Worm (Caenorhabditis elegans) whole organism, early embryonic: ENCODE data around the gene srw-26.
"Not testable (repeated sequence)": the region's sequence is repeated elsewhere in the genome, so short reads cannot be mapped to it uniquely, and the experiment has no call there.

Experiments
- B0310.2 ChIP-seq: sonication (generic microtip); optimal IDR thresholded peaks from 2 replicates; lab custom pipeline; 2016; ENCODE audit warnings: mild to moderate bottlenecking, missing genetic modification characterization, missing compliant biosample characterization
- aly-1 ChIP-seq: sonication (generic microtip); optimal IDR thresholded peaks from 2 replicates; lab custom pipeline; 2016; ENCODE audit warnings: missing genetic modification characterization, missing compliant biosample characterization
- ama-1 ChIP-seq: fragments of 150-350 bp; optimal IDR thresholded peaks from 2 replicates; lab custom pipeline; 2014
- ceh-36 ChIP-seq: sonication (generic microtip); optimal IDR thresholded peaks from 2 replicates; lab custom pipeline; 2016; ENCODE audit warnings: missing genetic modification characterization, inconsistent platforms, missing compliant biosample characterization
- ets-7 ChIP-seq: sonication (generic microtip); optimal IDR thresholded peaks from 2 replicates; lab custom pipeline; 2016; ENCODE audit warnings: missing genotype, missing genetic modification characterization, missing compliant biosample characterization
- flt-1 ChIP-seq: fragments of 200-800 bp; sonication (Bioruptor generic); IDR thresholded peaks from 2 replicates; pipeline ENCODE4 v1.3.6; 2022; ENCODE audit warnings: missing genetic modification characterization, missing compliant biosample characterization
- hmbx-1 ChIP-seq: sonication (generic microtip); optimal IDR thresholded peaks from 2 replicates; lab custom pipeline; 2016; ENCODE audit warnings: mild to moderate bottlenecking, missing genetic modification characterization, missing compliant biosample characterization
- hnd-1 ChIP-seq: sonication (generic microtip); optimal IDR thresholded peaks from 2 replicates; lab custom pipeline; 2016; ENCODE audit warnings: missing genetic modification characterization, missing compliant biosample characterization
- pes-1 ChIP-seq: fragments of 200-800 bp; sonication (Bioruptor generic); IDR thresholded peaks from 2 replicates; pipeline ENCODE4 v1.3.6; 2022; ENCODE audit warnings: missing genetic modification reagents, missing genetic modification characterization, missing compliant biosample characterization
- sea-1 ChIP-seq: fragments of 200-800 bp; sonication (Bioruptor generic); conservative IDR thresholded peaks from 2 replicates; pipeline ENCODE4 v1.3.6; 2022; ENCODE audit warnings: missing genetic modification characterization, missing compliant biosample characterization
- tra-4 ChIP-seq: sonication (generic microtip); optimal IDR thresholded peaks from 2 replicates; lab custom pipeline; 2017; ENCODE audit warnings: missing genetic modification characterization, missing compliant biosample characterization

DNA sequence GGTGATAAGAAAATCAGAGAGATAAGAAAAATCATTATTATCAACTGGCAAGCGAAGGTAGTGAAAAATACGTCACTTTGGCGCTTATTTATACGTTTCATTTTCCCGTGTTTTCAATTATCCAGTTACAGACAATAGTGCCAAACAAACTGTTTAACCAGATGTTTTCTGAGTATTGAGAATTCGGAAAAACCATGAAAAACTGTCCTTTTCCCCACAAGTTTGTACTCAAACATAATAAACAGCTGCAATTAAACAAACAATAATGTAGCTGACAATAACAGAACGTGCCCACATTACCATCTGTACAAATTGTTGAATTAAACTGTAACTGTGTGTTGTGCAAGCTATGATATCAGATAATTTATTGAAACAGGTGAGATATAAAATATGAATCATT lies 26.8 kb downstream of the srw-26 start, which contains the start of the genes F35E8.1 and F35E8.2:
- TF ChIP-seq tra-4; B0310.2 (tag; lab: Kevin White, UChicago); flt-1; ceh-36 (tag; lab: Kevin White, UChicago); aly-1; ama-1 (lab: Kevin White, UChicago); ets-7 (tag; lab: Kevin White, UChicago); sea-1 (GFP tag; lab: Robert Waterston, UW); hnd-1; pes-1 (GFP tag; lab: Robert Waterston, UW); hmbx-1 (tag; lab: Kevin White, UChicago): not testable (repeated sequence)
